Fruit fly (Drosophila melanogaster) whole organism, wandering third instar larva: ENCODE measurements around the gene Bx.

Experiments
- Sp1 ChIP-seq: fragments of 200-800 bp; sonication (Bioruptor generic); optimal IDR thresholded peaks from 3 replicates; lab custom pipeline; 2019; ENCODE audit warnings: missing biosample characterization, mild to moderate bottlenecking, missing genetic modification characterization, moderate library complexity
- br ChIP-seq: fragments of 200-800 bp; sonication (Bioruptor generic); optimal IDR thresholded peaks from 2 replicates; lab custom pipeline; 2016; ENCODE audit warnings: missing biosample characterization, missing genetic modification characterization
- ey ChIP-seq: fragments of 200-800 bp; sonication (Bioruptor generic); optimal IDR thresholded peaks from 2 replicates; lab custom pipeline; 2016; ENCODE audit warnings: missing biosample characterization, missing genetic modification characterization
- fru ChIP-seq: fragments of 200-800 bp; sonication (Bioruptor generic); optimal IDR thresholded peaks from 3 replicates; lab custom pipeline; 2016; ENCODE audit warnings: missing biosample characterization, mild to moderate bottlenecking, missing genetic modification characterization
- jim ChIP-seq: fragments of 175-275, 200-325 bp; sonication (Bioruptor generic); optimal IDR thresholded peaks from 2 replicates; lab custom pipeline; 2016; ENCODE audit warnings: missing biosample characterization, mild to moderate bottlenecking, missing genetic modification characterization
- tai ChIP-seq: sonication (Bioruptor generic); optimal IDR thresholded peaks from 2 replicates; lab custom pipeline; 2016; ENCODE audit warnings: missing biosample characterization, missing genetic modification characterization
- woc ChIP-seq: sonication (Bioruptor generic); optimal IDR thresholded peaks from 2 replicates; lab custom pipeline; 2016; ENCODE audit warnings: missing biosample characterization, mild to moderate bottlenecking, missing genetic modification characterization

DNA sequence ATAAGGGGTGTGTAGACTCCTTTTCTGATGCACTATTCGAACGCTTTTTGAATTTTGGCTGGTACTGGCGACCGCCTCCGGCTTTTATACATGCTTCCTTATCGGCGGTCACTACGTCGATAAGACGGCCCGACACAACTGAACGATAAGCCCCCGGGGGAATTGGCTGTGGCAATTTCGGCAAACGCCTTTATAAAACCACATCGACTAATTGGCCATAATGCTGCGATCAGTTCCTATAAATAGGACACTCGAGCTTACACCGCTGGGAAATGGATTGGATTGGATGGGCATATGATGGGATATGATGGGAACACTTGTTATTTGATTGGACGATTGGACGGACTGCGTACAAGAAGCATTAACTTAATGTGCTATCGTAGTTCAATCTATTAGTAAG, 23.3 kb upstream of the Bx start, which contains the start of gene CG15044:
- TF ChIP-seq woc (GFP tag; lab: Kevin White, UChicago) = no peak
- TF ChIP-seq br = no peak
- TF ChIP-seq ey = no peak
- TF ChIP-seq Sp1 (GFP tag; lab: Kevin White, UChicago) = no peak
- no peak for TF ChIP-seq jim (GFP tag; lab: Kevin White, UChicago)
- no peak for TF ChIP-seq fru (GFP tag; lab: Kevin White, UChicago)
- no peak for TF ChIP-seq tai (GFP tag; lab: Kevin White, UChicago)
